Worm (Caenorhabditis elegans) whole organism, early embryonic: Measurements from ENCODE around the gene txdc-12.2.
A peak's percentile ranks its signal among the peaks of the same experiment; 100 is the strongest.
"Not testable (repeated sequence)": the region's sequence is repeated elsewhere in the genome, so short reads cannot be mapped to it uniquely, and the experiment has no call there.

Source experiments
- B0310.2 ChIP-seq: sonication (generic microtip); optimal IDR thresholded peaks from 2 replicates; lab custom pipeline; 2016; ENCODE audit warnings: mild to moderate bottlenecking, missing genetic modification characterization, missing compliant biosample characterization
- ama-1 ChIP-seq: fragments of 150-350 bp; optimal IDR thresholded peaks from 2 replicates; lab custom pipeline; 2014
- pes-1 ChIP-seq: fragments of 200-800 bp; sonication (Bioruptor generic); IDR thresholded peaks from 2 replicates; pipeline ENCODE4 v1.3.6; 2022; ENCODE audit warnings: missing genetic modification reagents, missing genetic modification characterization, missing compliant biosample characterization

ce11 chrX:2057828-2058418 is 16.3 kb upstream of the txdc-12.2 start:
- not testable (repeated sequence) for TF ChIP-seq ama-1; B0310.2 (tag; lab: Kevin White, UChicago)
- TF ChIP-seq pes-1 (GFP tag; lab: Robert Waterston, UW) = peak; percentile 89
